Worm (Caenorhabditis elegans) whole organism, mixed stage, embryonic: ENCODE results near the gene exc-1.

ENCODE experiments used
- blmp-1 ChIP-seq: fragments of 150-350 bp; optimal IDR thresholded peaks from 2 replicates; lab custom pipeline; 2014; ENCODE audit warnings: missing biosample characterization, missing genetic modification characterization
- elt-1 ChIP-seq: sonication (generic microtip); optimal IDR thresholded peaks from 2 replicates; lab custom pipeline; 2017; ENCODE audit warnings: missing genetic modification characterization, mild to moderate bottlenecking, missing compliant biosample characterization, antibody characterized with exemption, moderate library complexity, borderline replicate concordance; ENCODE audit not compliant: insufficient read depth
- elt-3 ChIP-seq: fragments of 150-350 bp; optimal IDR thresholded peaks from 2 replicates; lab custom pipeline; 2014; ENCODE audit warnings: missing biosample characterization, missing genetic modification characterization
- lsy-2 ChIP-seq: fragments of 150-350 bp; optimal IDR thresholded peaks from 2 replicates; lab custom pipeline; 2014; ENCODE audit warnings: missing biosample characterization, missing genetic modification characterization
- mep-1 ChIP-seq: fragments of 150-350 bp; optimal IDR thresholded peaks from 2 replicates; lab custom pipeline; 2017; ENCODE audit warnings: missing biosample characterization, missing genetic modification reagents, missing genetic modification characterization, inconsistent platforms
- mls-2 ChIP-seq: sonication (generic microtip); optimal IDR thresholded peaks from 2 replicates; lab custom pipeline; 2016; ENCODE audit warnings: mild to moderate bottlenecking, missing genetic modification characterization, moderate library complexity, missing compliant biosample characterization
- nhr-237 ChIP-seq: fragments of 150-350 bp; optimal IDR thresholded peaks from 2 replicates; lab custom pipeline; 2014; ENCODE audit warnings: missing biosample characterization, missing genetic modification characterization
- pha-4 ChIP-seq: fragments of 150-350 bp; optimal IDR thresholded peaks from 2 replicates; lab custom pipeline; 2018; ENCODE audit warnings: missing biosample characterization, missing genetic modification reagents, missing genetic modification characterization
- snpc-4 ChIP-seq: fragments of 150-350 bp; optimal IDR thresholded peaks from 2 replicates; lab custom pipeline; 2014; ENCODE audit warnings: missing biosample characterization, missing genetic modification characterization
- sptf-1 ChIP-seq: sonication (generic microtip); optimal IDR thresholded peaks from 2 replicates; lab custom pipeline; 2017; ENCODE audit warnings: mild to moderate bottlenecking, missing genetic modification characterization, moderate library complexity, missing compliant biosample characterization
- unc-39 ChIP-seq: fragments of 150-350 bp; optimal IDR thresholded peaks from 2 replicates; lab custom pipeline; 2014; ENCODE audit warnings: missing biosample characterization, missing genetic modification characterization
- unc-62 ChIP-seq: fragments of 150-350 bp; optimal IDR thresholded peaks from 2 replicates; lab custom pipeline; 2014; ENCODE audit warnings: missing biosample characterization, missing genetic modification reagents, missing genetic modification characterization
- zip-8 ChIP-seq: fragments of 150-350 bp; optimal IDR thresholded peaks from 2 replicates; lab custom pipeline; 2014; ENCODE audit warnings: missing biosample characterization, missing genetic modification characterization
- ztf-11 ChIP-seq: fragments of 150-350 bp; optimal IDR thresholded peaks from 2 replicates; lab custom pipeline; 2014; ENCODE audit warnings: missing biosample characterization, missing genetic modification characterization

DNA sequence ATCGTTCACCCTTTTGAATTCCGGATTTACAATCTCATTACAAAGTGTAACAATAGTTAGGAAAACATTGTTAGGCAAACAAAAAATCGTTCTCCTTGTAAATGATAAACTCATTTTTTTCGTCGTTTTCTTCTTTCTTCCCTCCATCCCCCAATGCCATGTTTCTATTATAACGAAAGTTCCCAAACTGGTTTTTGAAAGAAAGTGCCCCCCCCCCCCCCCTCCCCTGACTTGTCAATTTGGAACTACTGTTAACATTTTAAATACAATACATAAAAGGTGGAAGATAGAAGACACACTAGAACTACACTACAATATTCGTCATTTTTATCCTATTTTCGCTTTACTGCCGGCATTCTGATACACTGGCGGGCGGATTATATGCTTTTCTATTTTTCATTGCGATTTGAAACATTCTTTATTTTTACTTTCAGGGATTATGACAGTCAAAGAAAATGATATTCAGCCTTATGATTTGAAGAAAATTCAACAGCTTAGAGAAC is 30.9 kb downstream of the exc-1 start, which contains the start of gene R03A10.5:
- TF ChIP-seq unc-62 = no peak
- no peak for TF ChIP-seq pha-4 (tag; lab: Kevin White, UChicago)
- TF ChIP-seq blmp-1 = no peak
- TF ChIP-seq sptf-1 (tag; lab: Kevin White, UChicago) = no peak
- TF ChIP-seq mep-1 (tag; lab: Kevin White, UChicago) = no peak
- TF ChIP-seq nhr-237 = no peak
- TF ChIP-seq ztf-11 (tag; lab: Kevin White, UChicago) = no peak
- no peak for TF ChIP-seq elt-3 (tag; lab: Kevin White, UChicago)
- TF ChIP-seq lsy-2 (tag; lab: Kevin White, UChicago) = no peak
- no peak for TF ChIP-seq snpc-4 (tag; lab: Kevin White, UChicago)
- TF ChIP-seq mls-2 (tag; lab: Kevin White, UChicago) = no peak
- no peak for TF ChIP-seq unc-39 (tag; lab: Kevin White, UChicago)
- TF ChIP-seq zip-8 (tag; lab: Kevin White, UChicago) = no peak
- no peak for TF ChIP-seq elt-1 (tag; lab: Kevin White, UChicago)
